Fruit fly (Drosophila melanogaster) whole organism, embryonic: ENCODE data around the gene mop.

ENCODE experiments used
- CG11456 ChIP-seq: fragments of 200-800 bp; sonication (Bioruptor generic); IDR thresholded peaks from 3 replicates; pipeline ENCODE4 v1.3.6; 2022; ENCODE audit warnings: missing biosample characterization, missing genetic modification characterization
- CG17912 ChIP-seq: fragments of 200-800 bp; sonication (Bioruptor generic); optimal IDR thresholded peaks from 2 replicates; lab custom pipeline; 2018; ENCODE audit warnings: missing biosample characterization, mild to moderate bottlenecking, missing genetic modification characterization
- CG8944 ChIP-seq: fragments of 200-800 bp; sonication (Bioruptor generic); optimal IDR thresholded peaks from 3 replicates; lab custom pipeline; 2016; ENCODE audit warnings: missing biosample characterization, missing genetic modification characterization
- HHEX ChIP-seq: fragments of 200-800 bp; sonication (Bioruptor generic); optimal IDR thresholded peaks from 3 replicates; lab custom pipeline; 2017; ENCODE audit warnings: missing biosample characterization, mild to moderate bottlenecking, missing genetic modification characterization, missing genetic modification reagents
- Kr ChIP-seq: fragments of 200-800 bp; sonication (Bioruptor generic); optimal IDR thresholded peaks from 2 replicates; lab custom pipeline; 2017; ENCODE audit warnings: missing biosample characterization, mild to moderate bottlenecking, missing genetic modification characterization
- Nf-YC ChIP-seq: fragments of 200-800 bp; optimal IDR thresholded peaks from 3 replicates; lab custom pipeline; 2019; ENCODE audit warnings: missing biosample characterization, mild to moderate bottlenecking, missing genetic modification characterization, moderate library complexity
- cg ChIP-seq: fragments of 200-800 bp; sonication (Bioruptor generic); optimal IDR thresholded peaks from 3 replicates; lab custom pipeline; 2019; ENCODE audit warnings: missing biosample characterization, mild to moderate bottlenecking, missing genetic modification characterization, moderate library complexity
- disco-r ChIP-seq: fragments of 200-800 bp; sonication (Bioruptor generic); optimal IDR thresholded peaks from 2 replicates; lab custom pipeline; 2016; ENCODE audit warnings: missing biosample characterization, missing genetic modification characterization
- hb ChIP-seq: fragments of 200-800 bp; sonication (Bioruptor generic); IDR thresholded peaks from 3 replicates; pipeline ENCODE4 v1.3.6; 2022; ENCODE audit warnings: missing biosample characterization, missing genetic modification characterization; ENCODE audit not compliant: partially characterized antibody

DNA sequence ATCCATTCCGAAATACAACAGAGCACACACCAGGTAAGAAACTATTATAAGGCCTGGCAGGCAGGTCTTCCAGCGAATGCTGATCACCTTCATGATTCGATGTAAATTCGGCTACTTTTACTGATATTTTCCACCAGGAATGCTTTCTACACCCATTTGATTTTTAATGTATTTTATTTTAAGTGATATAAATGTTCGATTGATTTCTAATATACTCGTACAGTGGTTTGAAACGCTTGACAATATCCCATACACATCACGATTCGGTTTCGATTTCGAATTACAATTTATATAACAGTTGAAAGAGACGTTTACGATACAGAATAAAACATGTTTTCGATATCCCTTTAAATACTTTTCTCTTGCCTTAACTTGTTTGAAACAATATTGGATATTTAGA is 6.7 kb downstream of the mop start, which contains the start of gene Mgat4b:
- TF ChIP-seq HHEX (GFP tag; lab: Kevin White, UChicago) (no peak), disco-r (GFP tag; lab: Kevin White, UChicago) (no peak), CG17912 (GFP tag; lab: Kevin White, UChicago) (no peak), cg (GFP tag; lab: Kevin White, UChicago) (no peak), hb (no peak), Kr (GFP tag; lab: Kevin White, UChicago) (no peak), CG11456 (no peak), CG8944 (GFP tag; lab: Kevin White, UChicago) (no peak), Nf-YC (tag; lab: Kevin White, UChicago) (no peak)
